Worm (Caenorhabditis elegans): ENCODE data around the gene try-10.

ce11 chrV:13043832-13044521 lies 30.9 kb upstream of the try-10 start:
- TF ChIP-seq madf-9 (GFP tag; conservative IDR thresholded peaks at IDR 0.05), result no peak
- no peak for TF ChIP-seq egl-27 (tag; optimal IDR thresholded peaks at IDR 0.05)
- TF ChIP-seq daf-19 (GFP tag; conservative IDR thresholded peaks at IDR 0.05), result no peak
- TF ChIP-seq lin-39 (tag; optimal IDR thresholded peaks at IDR 0.05), result no peak
- TF ChIP-seq ceh-82 (tag; optimal IDR thresholded peaks at IDR 0.05), result no peak
- TF ChIP-seq duxl-1 (tag; optimal IDR thresholded peaks at IDR 0.05; ENCODE audit: poor library complexity), result no peak
- TF ChIP-seq Y105C5A.15 (GFP tag; IDR thresholded peaks at IDR 0.05), result no peak
- no peak for TF ChIP-seq lin-15B (tag; optimal IDR thresholded peaks at IDR 0.05)
- TF ChIP-seq fos-1 (tag; optimal IDR thresholded peaks at IDR 0.05), result no peak
